Worm (Caenorhabditis elegans) whole organism, L4/young adult: ENCODE results near the gene ZK637.4.

ENCODE experiments used
- dao-5 ChIP-seq: sonication (generic microtip); optimal IDR thresholded peaks from 2 replicates; lab custom pipeline; 2016; ENCODE audit warnings: missing genotype, missing genetic modification characterization, moderate library complexity, missing compliant biosample characterization
- him-1 ChIP-seq: sonication (generic microtip); optimal IDR thresholded peaks from 2 replicates; lab custom pipeline; 2016; ENCODE audit warnings: missing genotype, missing genetic modification reagents, missing genetic modification characterization, missing compliant biosample characterization

DNA sequence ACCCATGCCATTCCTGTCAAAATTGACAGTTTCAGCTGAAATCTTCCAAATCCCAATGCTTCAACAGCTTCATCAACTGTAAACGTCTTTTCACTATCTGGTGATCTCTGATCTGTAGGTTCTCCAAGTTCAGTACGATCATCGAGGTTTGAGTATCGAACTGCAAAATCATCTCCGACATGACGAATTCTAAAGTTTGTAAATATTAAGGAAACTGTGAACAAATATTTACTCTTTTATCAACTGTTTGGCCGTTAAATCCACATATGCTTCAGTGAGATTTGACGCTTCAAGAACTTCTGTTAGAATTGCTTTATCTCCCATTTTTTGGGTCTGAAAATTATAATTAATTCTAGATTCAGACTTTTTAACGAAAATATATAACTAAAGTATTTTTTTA lies 8.4 kb upstream of the ZK637.4 start, which contains the start of gene svop-1:
- no peak for TF ChIP-seq him-1 (tag; lab: Kevin White, UChicago)
- TF ChIP-seq dao-5 (tag; lab: Kevin White, UChicago): no peak
